Worm (Caenorhabditis elegans): ENCODE data around the gene C01G5.5.

The C01G5.5 gene

ce11 chrIV:6565605-6566004 is 41.2 kb downstream of the C01G5.5 start:
- TF ChIP-seq Y67H2A.10 (GFP tag; conservative IDR thresholded peaks at IDR 0.05), result no peak
- peak; percentile 82 for TF ChIP-seq snpc-1.1 (tag; optimal IDR thresholded peaks at IDR 0.05; ENCODE audit: insufficient read depth)
- TF ChIP-seq snpc-4 (GFP tag; optimal IDR thresholded peaks at IDR 0.05), result peak; percentile 47
- peak; percentile 3 to 76 (median 66) for TF ChIP-seq snpc-4 (tag; optimal IDR thresholded peaks at IDR 0.05)
- TF ChIP-seq K12H6.12 (tag; optimal IDR thresholded peaks at IDR 0.05), result no peak

ce11 chrIV:6572238-6572637 is 47.8 kb downstream of the C01G5.5 start, which contains the start of gene bicd-1:
TSS of gene bicd-1 (minus strand) at chrIV:6572338.
- no peak for TF ChIP-seq ztf-3 (GFP tag; optimal IDR thresholded peaks at IDR 0.05)
- TF ChIP-seq aptf-2 (GFP tag; conservative IDR thresholded peaks at IDR 0.05), result no peak

- no peak for TF ChIP-seq C17E4.6 (GFP tag; IDR thresholded peaks at IDR 0.05)
- no peak for TF ChIP-seq cebp-1 (GFP tag; IDR thresholded peaks at IDR 0.05)
- TF ChIP-seq cebp-1 (tag; optimal IDR thresholded peaks at IDR 0.05), result peak; percentile 47
- TF ChIP-seq rec-8 (tag; optimal IDR thresholded peaks at IDR 0.05), result no peak
- peak; percentile 74 for TF ChIP-seq hmg-1.2 (GFP tag; IDR thresholded peaks at IDR 0.05)
- no peak for TF ChIP-seq F10E7.11 (tag; optimal IDR thresholded peaks at IDR 0.05)
- TF ChIP-seq snpc-4 (GFP tag; optimal IDR thresholded peaks at IDR 0.05), result no peak
- no peak for TF ChIP-seq snpc-4 (tag; optimal IDR thresholded peaks at IDR 0.05)
- peak; percentile 12 for TF ChIP-seq nhr-80 (tag; optimal IDR thresholded peaks at IDR 0.05)
- no peak for TF ChIP-seq sea-2 (GFP tag; IDR thresholded peaks at IDR 0.05)
- no peak for TF ChIP-seq F55B11.4 (tag; optimal IDR thresholded peaks at IDR 0.05; ENCODE audit: borderline replicate concordance, insufficient read depth)
- no peak for TF ChIP-seq ekl-4 (GFP tag; IDR thresholded peaks at IDR 0.05)
- TF ChIP-seq F49E8.2 (tag; optimal IDR thresholded peaks at IDR 0.05; ENCODE audit: insufficient read depth), result no peak
- TF ChIP-seq madf-10 (tag; optimal IDR thresholded peaks at IDR 0.05), result no peak
- TF ChIP-seq gei-17 (GFP tag; optimal IDR thresholded peaks at IDR 0.05), result no peak
These were observed 48.2 kb downstream of the C01G5.5 start for ce11 chrIV:6572655-6573054.

- TF ChIP-seq nfya-1 (tag; optimal IDR thresholded peaks at IDR 0.05; ENCODE audit: borderline replicate concordance, insufficient read depth), result no peak
- no peak for TF ChIP-seq ztf-26 (tag; optimal IDR thresholded peaks at IDR 0.05)
- peak; percentile 30 for TF ChIP-seq attf-5 (GFP tag; optimal IDR thresholded peaks at IDR 0.05)
- no peak for TF ChIP-seq madf-10 (tag; optimal IDR thresholded peaks at IDR 0.05)
- TF ChIP-seq snpc-3.4 (tag; optimal IDR thresholded peaks at IDR 0.05), result no peak
- TF ChIP-seq ztf-3 (GFP tag; optimal IDR thresholded peaks at IDR 0.05), result no peak
- TF ChIP-seq nfyb-1 (GFP tag; IDR thresholded peaks at IDR 0.05), result peak; percentile 51; the same call in 1 of the 2 replicates
- TF ChIP-seq dox-1 (GFP tag; IDR thresholded peaks at IDR 0.05), result no peak
- no peak for TF ChIP-seq lin-54 (GFP tag; optimal IDR thresholded peaks at IDR 0.05)
- TF ChIP-seq pbrm-1 (GFP tag; IDR thresholded peaks at IDR 0.05), result no peak
- no peak for TF ChIP-seq hsf-1 (GFP tag; IDR thresholded peaks at IDR 0.05)
- no peak for TF ChIP-seq C17E4.6 (GFP tag; IDR thresholded peaks at IDR 0.05)
- no peak for TF ChIP-seq atf-7 (tag; optimal IDR thresholded peaks at IDR 0.05)
- TF ChIP-seq ceh-58 (GFP tag; IDR thresholded peaks at IDR 0.05), result no peak
- no peak for TF ChIP-seq B0336.3 (GFP tag; IDR thresholded peaks at IDR 0.05)
- no peak for TF ChIP-seq cebp-1 (GFP tag; IDR thresholded peaks at IDR 0.05)
- peak; percentile 47 for TF ChIP-seq cebp-1 (tag; optimal IDR thresholded peaks at IDR 0.05)
- no peak for TF ChIP-seq ceh-40 (GFP tag; IDR thresholded peaks at IDR 0.05)
- no peak for TF ChIP-seq C06A6.2 (GFP tag; conservative IDR thresholded peaks at IDR 0.05)
- no peak for TF ChIP-seq Y79H2A.3 (GFP tag; conservative IDR thresholded peaks at IDR 0.05)
- TF ChIP-seq B0035.1 (tag; optimal IDR thresholded peaks at IDR 0.05), result no peak
- TF ChIP-seq D2030.7 (GFP tag; IDR thresholded peaks at IDR 0.05), result no peak
- no peak for TF ChIP-seq repo-1 (tag; optimal IDR thresholded peaks at IDR 0.05)
- no peak for TF ChIP-seq zfh-2 (GFP tag; conservative IDR thresholded peaks at IDR 0.05)
- TF ChIP-seq tbx-9 (tag; optimal IDR thresholded peaks at IDR 0.05; ENCODE audit: borderline replicate concordance), result no peak
- TF ChIP-seq nhr-80 (tag; optimal IDR thresholded peaks at IDR 0.05), result peak; percentile 94
- no peak for TF ChIP-seq ceh-91 (GFP tag; IDR thresholded peaks at IDR 0.05)
- TF ChIP-seq ZK185.1 (tag; optimal IDR thresholded peaks at IDR 0.05; ENCODE audit: poor library complexity, severe bottlenecking), result no peak
- no peak for TF ChIP-seq K11D2.4 (GFP tag; IDR thresholded peaks at IDR 0.05)
These were observed 49.9 kb downstream of the C01G5.5 start for ce11 chrIV:6574343-6574742.

All from whole organism, young adult.